Fruit fly (Drosophila melanogaster) Kc167 (cell line): Measurements from ENCODE around the gene koko.

Experiments used
- Myc ChIP-seq: fragments of >200 bp; optimal IDR thresholded peaks from 2 replicates; lab custom pipeline; 2017; ENCODE audit warnings: missing external identifiers
- h ChIP-seq: fragments of >200 bp; optimal IDR thresholded peaks from 3 replicates; lab custom pipeline; 2018; ENCODE audit warnings: missing external identifiers
- psq ChIP-seq: fragments of >200 bp; optimal IDR thresholded peaks from 2 replicates; lab custom pipeline; 2017; ENCODE audit warnings: missing external identifiers
- ttk ChIP-seq: sonication (Bioruptor generic); optimal IDR thresholded peaks from 2 replicates; lab custom pipeline; 2017; ENCODE audit warnings: missing external identifiers

DNA sequence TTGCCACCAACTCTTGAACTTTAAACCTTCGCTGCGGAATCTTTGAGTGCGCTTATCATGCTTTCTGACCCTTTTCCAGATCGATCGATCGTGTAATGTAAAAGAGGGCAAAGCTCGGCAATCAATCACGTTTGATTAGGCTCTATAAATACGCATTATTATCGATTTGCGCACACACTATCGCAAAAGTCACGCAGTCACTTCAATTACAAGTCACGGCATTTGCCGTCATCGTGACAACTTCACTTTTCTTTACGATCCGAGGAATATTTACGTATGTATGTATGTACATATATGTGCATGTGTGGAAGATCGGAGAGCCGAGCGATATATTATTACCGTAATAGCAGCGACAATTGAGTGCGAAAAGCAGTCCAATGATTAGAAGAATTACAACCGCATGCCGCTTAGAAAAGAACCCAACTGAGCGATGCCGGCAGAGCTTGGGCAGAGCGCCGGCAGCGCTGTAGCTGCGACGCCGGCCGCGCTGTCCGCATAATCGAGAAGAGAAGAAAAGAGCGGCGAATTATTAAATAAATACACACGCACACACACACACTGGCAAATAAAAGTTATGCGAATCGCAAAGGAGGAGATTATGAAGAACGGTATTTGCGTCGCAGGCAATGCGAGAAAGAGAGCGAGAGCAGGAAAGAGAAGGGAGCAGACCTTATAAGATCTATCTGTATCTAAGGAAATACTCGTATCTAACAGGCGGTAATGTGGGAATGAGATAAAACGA lies 47.2 kb downstream of the koko start:
- TF ChIP-seq Myc (lab: Kevin White, UChicago) (no peak), psq (lab: Kevin White, UChicago) (no peak), ttk (lab: Kevin White, UChicago) (no peak), h (lab: Kevin White, UChicago) (no peak)
